Worm (Caenorhabditis elegans) whole organism, young adult: ENCODE data around the gene rbm-39.

Experiments used
- D2030.7 ChIP-seq: fragments of 200-800 bp; sonication (Bioruptor generic); IDR thresholded peaks from 2 replicates; pipeline ENCODE4 v1.3.6; 2022; ENCODE audit warnings: missing genetic modification reagents, missing genetic modification characterization, missing compliant biosample characterization
- attf-3 ChIP-seq: fragments of 200-800 bp; sonication (Bioruptor generic); conservative IDR thresholded peaks from 2 replicates; pipeline ENCODE4 v1.3.6; 2022; ENCODE audit warnings: missing genetic modification reagents, missing genetic modification characterization, missing compliant biosample characterization
- mxl-1 ChIP-seq: sonication (generic microtip); optimal IDR thresholded peaks from 2 replicates; lab custom pipeline; 2016; ENCODE audit warnings: missing genetic modification characterization, missing compliant biosample characterization
- pbrm-1 ChIP-seq: fragments of 200-800 bp; sonication (Bioruptor generic); IDR thresholded peaks from 2 replicates; pipeline ENCODE4 v1.3.6; 2022; ENCODE audit warnings: missing genetic modification reagents, missing genetic modification characterization, missing compliant biosample characterization
- snpc-1.1 ChIP-seq: sonication (generic microtip); optimal IDR thresholded peaks from 2 replicates; lab custom pipeline; 2017; ENCODE audit warnings: missing genetic modification characterization, mild to moderate bottlenecking, missing compliant biosample characterization, antibody characterized with exemption, moderate library complexity, missing genotype, missing genetic modification reagents; ENCODE audit not compliant: insufficient read depth
- unc-62 ChIP-seq: fragments of 150-350 bp; optimal IDR thresholded peaks from 2 replicates; lab custom pipeline; 2014; ENCODE audit warnings: missing biosample characterization, missing genetic modification reagents, missing genetic modification characterization

DNA sequence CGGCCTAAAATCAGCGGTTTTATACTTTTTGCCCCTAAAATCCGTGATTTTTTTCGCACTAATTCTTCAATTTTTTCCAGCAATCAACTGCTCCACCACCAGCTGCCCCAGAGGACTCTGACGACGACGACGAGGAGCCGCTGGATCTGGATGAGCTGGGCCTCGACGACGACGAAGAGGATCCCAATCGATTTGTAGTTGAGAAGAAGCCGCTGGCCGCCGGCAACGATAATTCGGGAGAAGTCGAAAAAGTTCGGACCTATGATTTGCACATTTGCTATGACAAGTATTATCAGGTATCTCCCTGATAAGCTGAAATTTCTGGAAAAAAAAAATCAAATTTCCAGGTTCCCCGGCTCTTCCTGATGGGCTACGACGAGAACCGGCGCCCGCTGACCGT lies 648 bp upstream of the rbm-39 start:
- TF ChIP-seq D2030.7 (GFP tag; lab: Robert Waterston, UW) (no peak), unc-62 (GFP tag; lab: Kevin White, UChicago) (no peak), mxl-1 (tag; lab: Kevin White, UChicago) (no peak), attf-3 (GFP tag; lab: Robert Waterston, UW) (no peak), snpc-1.1 (tag; lab: Kevin White, UChicago) (no peak), pbrm-1 (no peak)
